Fruit fly (Drosophila melanogaster): ENCODE measurements around the gene phol.
A peak's percentile ranks its signal among the peaks of the same experiment; 100 is the strongest.

The phol gene

DNA sequence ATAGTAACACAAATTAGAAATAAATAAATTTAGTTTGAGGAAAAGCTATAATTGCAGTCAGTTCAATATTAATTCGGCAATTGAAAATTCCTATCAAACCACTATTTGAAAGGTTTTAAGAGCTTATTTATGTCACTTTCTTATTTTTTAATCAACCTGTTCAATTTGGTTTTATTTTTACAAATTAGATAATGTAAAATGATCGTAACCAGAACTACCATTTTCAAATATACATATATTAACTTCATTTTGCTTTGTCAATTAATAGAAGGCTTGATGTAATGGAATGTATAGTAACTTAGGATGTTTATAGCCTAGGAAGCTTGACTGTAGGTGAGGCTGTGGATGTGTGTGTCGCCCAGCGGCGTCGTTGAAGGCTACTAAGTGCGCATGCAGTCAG lies 10.5 kb upstream of the phol start:
- TF ChIP-seq CG8478 (optimal IDR thresholded peaks at IDR 0.05), result no peak
- no peak for TF ChIP-seq pan (optimal IDR thresholded peaks at IDR 0.05)
- no peak for TF ChIP-seq psq (optimal IDR thresholded peaks at IDR 0.05)
- no peak for TF ChIP-seq EcR (GFP tag; optimal IDR thresholded peaks at IDR 0.05)
- no peak for TF ChIP-seq Dll (optimal IDR thresholded peaks at IDR 0.05)
- no peak for TF ChIP-seq usp (GFP tag; optimal IDR thresholded peaks at IDR 0.05)

- TF ChIP-seq CG8478 (optimal IDR thresholded peaks at IDR 0.05) (no peak), usp (GFP tag; optimal IDR thresholded peaks at IDR 0.05) (no peak), psq (optimal IDR thresholded peaks at IDR 0.05) (no peak), pan (optimal IDR thresholded peaks at IDR 0.05) (no peak), EcR (GFP tag; optimal IDR thresholded peaks at IDR 0.05) (no peak), Dll (optimal IDR thresholded peaks at IDR 0.05) (no peak)
Observed at dm6 chr3L:9465652-9466244, 9.7 kb upstream of the phol start.

DNA sequence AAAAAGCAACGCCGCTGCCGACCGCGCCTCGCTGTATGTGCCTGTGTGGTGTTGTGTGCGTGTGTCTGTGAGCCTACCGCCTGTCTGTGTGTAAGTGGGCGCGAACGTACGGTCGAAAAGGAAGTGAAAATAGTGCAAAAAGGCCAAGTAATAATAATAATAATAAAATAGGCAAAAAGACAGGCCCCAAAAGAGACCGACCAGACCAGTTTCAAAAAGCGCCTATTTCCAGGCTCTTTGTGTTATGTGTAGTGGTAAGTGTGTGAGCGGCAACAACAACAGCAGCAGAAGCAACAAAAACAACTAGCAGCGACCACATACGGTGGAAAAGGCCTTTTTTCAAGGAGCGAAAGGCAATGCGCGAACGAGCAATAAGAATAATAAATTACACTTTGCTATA lies 6.7 kb upstream of the phol start:
- TF ChIP-seq CG8478 (optimal IDR thresholded peaks at IDR 0.05), result no peak
- no peak for TF ChIP-seq pan (optimal IDR thresholded peaks at IDR 0.05)
- no peak for TF ChIP-seq psq (optimal IDR thresholded peaks at IDR 0.05)
- no peak for TF ChIP-seq EcR (GFP tag; optimal IDR thresholded peaks at IDR 0.05)
- no peak for TF ChIP-seq usp (GFP tag; optimal IDR thresholded peaks at IDR 0.05)

DNA sequence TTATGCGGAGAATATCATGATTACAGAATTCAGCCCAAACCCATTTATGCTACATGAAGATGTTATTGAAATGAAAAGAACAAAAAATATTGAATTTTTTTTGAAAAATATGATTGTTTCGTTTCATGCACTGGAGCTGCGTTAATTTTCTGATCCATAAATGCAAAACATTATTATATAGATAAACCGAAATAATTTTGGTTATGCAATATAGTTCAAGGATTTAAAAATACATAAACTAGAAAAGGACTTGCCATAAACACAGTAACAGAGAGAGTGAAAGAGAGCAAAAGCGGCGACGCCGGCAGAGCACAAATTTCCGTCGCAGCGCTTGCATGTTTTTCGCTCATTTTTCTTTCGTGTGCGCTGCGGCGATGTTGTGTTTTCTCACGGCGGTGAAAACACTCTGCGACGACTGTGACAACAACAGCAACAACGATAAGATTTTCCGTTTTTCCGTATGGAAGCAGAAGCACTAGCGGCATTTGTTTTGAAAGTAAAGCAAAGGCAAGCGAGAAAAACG lies 6.2 kb upstream of the phol start:
- TF ChIP-seq Dll (optimal IDR thresholded peaks at IDR 0.05) (peak; percentile 41), psq (optimal IDR thresholded peaks at IDR 0.05) (no peak)

dm6 chr3L:9461670-9462246 lies 5.7 kb upstream of the phol start:
- no peak for TF ChIP-seq psq (optimal IDR thresholded peaks at IDR 0.05)
- TF ChIP-seq Dll (optimal IDR thresholded peaks at IDR 0.05), result no peak
- no peak for TF ChIP-seq usp (GFP tag; optimal IDR thresholded peaks at IDR 0.05)
- no peak for TF ChIP-seq pan (optimal IDR thresholded peaks at IDR 0.05)
- TF ChIP-seq EcR (GFP tag; optimal IDR thresholded peaks at IDR 0.05), result no peak
- TF ChIP-seq CG8478 (optimal IDR thresholded peaks at IDR 0.05), result no peak

DNA sequence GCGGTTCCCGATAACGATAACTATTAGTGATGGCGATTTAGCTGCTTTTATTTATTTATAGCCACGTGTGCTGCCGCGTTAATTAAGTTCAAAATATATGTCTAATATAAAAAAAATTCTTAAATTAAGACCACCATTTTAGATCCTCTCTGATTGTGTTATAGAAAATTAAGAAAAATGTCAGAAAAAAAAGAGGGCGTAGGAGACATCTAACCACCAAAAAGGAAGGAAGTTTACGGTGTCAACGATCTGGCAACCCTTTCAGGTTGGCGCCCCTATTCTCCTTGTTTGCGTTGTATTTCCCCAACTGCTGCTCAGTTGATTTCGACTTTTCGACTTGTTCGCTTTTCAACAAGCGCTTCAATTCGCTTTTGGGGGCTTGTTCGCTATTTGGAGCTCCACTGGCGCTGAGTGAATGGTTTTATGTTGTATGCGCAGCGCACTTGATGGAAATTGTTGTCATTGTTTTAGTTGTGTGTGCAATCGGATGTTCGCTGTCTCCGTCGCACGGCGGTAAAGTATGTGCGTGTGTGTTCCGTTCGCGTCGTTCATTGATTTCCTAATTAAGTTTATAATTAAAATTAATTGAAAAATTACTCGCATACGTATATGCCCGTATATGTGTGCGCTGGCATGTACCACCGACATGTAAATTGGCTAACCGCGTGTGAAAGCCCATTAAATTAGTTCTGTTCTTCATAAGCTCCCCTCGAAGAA lies 4.9 kb upstream of the phol start, which contains the start of the genes CG3434 and CG44838:
TSS of gene CG3434 (minus strand) at position 25 of the 717 bp plus-strand sequence.
TSS of gene CG44838 (plus strand) at position 276 of the 717 bp plus-strand sequence.
- no peak for TF ChIP-seq EcR (GFP tag; optimal IDR thresholded peaks at IDR 0.05)
- TF ChIP-seq psq (optimal IDR thresholded peaks at IDR 0.05), result no peak
- TF ChIP-seq usp (GFP tag; optimal IDR thresholded peaks at IDR 0.05), result no peak

DNA sequence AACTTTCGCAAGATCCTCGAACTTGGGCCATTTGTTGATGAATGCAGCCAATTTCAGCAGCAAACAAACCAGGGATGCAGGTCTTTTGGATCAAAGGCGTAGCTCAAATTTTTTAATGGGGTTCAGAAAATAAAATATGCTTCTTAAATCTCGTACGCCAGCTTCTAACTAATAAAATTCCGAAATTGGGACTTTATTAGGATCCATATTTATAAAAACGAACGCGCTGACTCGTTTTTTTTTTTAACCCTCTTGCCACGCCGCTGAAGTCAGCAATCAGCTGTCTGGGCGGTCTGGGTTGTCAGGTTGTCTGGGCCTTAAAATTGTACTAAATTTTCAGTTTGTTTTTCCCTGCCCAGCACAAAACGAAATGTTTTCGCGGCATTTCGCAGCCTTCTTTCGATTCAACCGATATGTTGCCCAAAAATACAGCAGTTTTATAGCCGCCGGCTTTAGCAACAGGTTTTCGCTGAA lies 1.6 kb upstream of the phol start, which contains the start of gene CG3437:
TSS of gene CG3437 (minus strand) at position 51 of the 474 bp plus-strand sequence.
- TF ChIP-seq pan (optimal IDR thresholded peaks at IDR 0.05) (no peak), EcR (GFP tag; optimal IDR thresholded peaks at IDR 0.05) (no peak), CG8478 (optimal IDR thresholded peaks at IDR 0.05) (no peak), usp (GFP tag; optimal IDR thresholded peaks at IDR 0.05) (no peak), psq (optimal IDR thresholded peaks at IDR 0.05) (no peak), Dll (optimal IDR thresholded peaks at IDR 0.05) (no peak)

dm6 chr3L:9456389-9456788 lies 308 bp upstream of the phol start:
- TF ChIP-seq Dll (optimal IDR thresholded peaks at IDR 0.05) (no peak), psq (optimal IDR thresholded peaks at IDR 0.05) (no peak), CG8478 (optimal IDR thresholded peaks at IDR 0.05) (no peak), pan (optimal IDR thresholded peaks at IDR 0.05) (no peak), EcR (GFP tag; optimal IDR thresholded peaks at IDR 0.05) (no peak), usp (GFP tag; optimal IDR thresholded peaks at IDR 0.05) (no peak)

- TF ChIP-seq psq (optimal IDR thresholded peaks at IDR 0.05) (no peak), EcR (GFP tag; optimal IDR thresholded peaks at IDR 0.05) (no peak), usp (GFP tag; optimal IDR thresholded peaks at IDR 0.05) (no peak)
Observed at dm6 chr3L:9452422-9452821, 3.7 kb downstream of the phol start.

DNA sequence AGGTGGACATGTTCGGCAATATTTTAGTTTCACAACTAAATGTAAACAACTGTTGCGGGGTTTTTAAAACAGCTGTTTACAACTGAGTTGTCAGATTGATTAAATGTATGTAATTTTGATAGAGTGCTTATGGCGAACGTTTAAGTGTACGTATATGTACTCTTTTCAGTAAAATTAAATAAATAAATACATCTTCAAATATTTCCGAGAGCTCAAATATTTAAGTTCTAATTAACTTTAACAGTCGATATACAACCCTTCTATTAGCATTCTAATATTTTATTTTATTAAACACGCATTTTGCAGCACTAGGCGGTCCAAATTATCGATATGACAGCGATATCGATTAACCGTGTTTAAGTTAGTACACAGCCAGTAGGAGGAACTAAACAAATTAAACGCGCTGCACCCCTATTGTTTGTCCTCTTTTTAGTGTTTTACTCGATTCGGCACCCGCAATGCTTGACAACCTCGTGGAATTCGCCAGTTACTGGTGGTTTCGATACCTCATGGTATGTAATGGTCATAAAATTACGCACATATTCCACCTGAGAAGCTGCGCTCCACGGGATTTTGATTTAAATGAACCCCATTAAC lies 4.5 kb downstream of the phol start, which contains the start of the genes CG3448 and ghi:
TSS of gene CG3448 (minus strand) at position 51 of the 597 bp plus-strand sequence.
TSS of gene ghi (plus strand) at position 355 of the 597 bp plus-strand sequence.
- no peak for TF ChIP-seq Dll (optimal IDR thresholded peaks at IDR 0.05)
- no peak for TF ChIP-seq psq (optimal IDR thresholded peaks at IDR 0.05)
- TF ChIP-seq usp (GFP tag; optimal IDR thresholded peaks at IDR 0.05), result no peak
- no peak for TF ChIP-seq CG8478 (optimal IDR thresholded peaks at IDR 0.05)
- no peak for TF ChIP-seq EcR (GFP tag; optimal IDR thresholded peaks at IDR 0.05)
- no peak for TF ChIP-seq pan (optimal IDR thresholded peaks at IDR 0.05)

DNA sequence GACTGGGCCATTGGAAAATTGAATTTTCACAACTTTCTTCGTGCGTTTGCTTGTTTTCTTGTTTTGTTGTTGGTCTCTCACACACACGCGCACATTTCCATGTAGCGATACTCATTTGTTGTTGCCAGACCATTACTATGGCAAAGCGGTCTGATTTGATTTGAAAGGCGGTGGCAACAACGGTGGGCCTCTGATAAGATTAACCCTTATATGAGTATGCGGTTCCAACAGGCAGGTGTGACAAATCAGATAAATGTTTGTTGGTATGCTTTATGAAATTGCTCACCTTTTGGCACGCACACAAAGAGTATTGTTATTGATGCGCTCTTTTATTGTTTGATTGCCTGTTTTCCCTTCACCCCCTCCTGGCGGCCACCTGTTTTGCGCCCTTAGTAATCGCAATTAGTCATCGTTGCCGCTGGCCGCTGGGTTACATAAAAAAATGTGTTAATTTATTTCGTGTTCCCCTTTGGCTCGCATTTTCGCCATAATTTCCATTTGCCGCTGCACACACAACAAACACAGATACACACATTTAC lies 8.8 kb downstream of the phol start:
- TF ChIP-seq pan (optimal IDR thresholded peaks at IDR 0.05) (no peak), Dll (optimal IDR thresholded peaks at IDR 0.05) (no peak)

All from whole organism.